Fruit fly (Drosophila melanogaster): ENCODE results near the gene Pomp.

Pomp gene

DNA sequence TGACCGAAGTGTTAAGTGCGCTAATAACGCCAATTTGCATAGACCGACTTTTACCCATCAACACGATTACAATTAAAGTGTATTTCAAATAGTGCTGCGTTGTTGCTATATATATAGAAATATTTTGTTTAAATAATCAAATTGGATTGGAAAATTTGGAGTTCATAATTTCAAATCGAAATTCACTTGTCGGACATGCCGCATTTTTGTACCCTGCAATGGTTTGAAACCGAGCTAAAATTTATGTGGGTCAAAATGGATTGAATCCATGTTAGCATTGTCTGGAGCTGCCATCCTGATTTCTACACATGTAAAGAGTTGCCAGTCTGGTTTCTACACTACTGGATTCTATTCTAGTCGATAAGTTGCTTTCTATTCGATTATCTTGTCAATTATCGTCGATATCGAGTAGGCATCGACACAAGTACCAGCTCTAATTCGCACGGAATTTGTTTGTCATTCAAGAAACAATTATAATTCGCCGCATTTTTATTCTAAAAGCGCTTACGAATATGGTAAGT lies at the start of gene Pomp (continued):
- no peak for TF ChIP-seq dm (GFP tag; optimal IDR thresholded peaks at IDR 0.05)
- peak; percentile 57 for TF ChIP-seq HmgD (GFP tag; optimal IDR thresholded peaks at IDR 0.05)
- peak in 1 of 2 experiments; percentile 58 for TF ChIP-seq insv (GFP tag; optimal IDR thresholded peaks at IDR 0.05)
- peak; percentile 80 for TF ChIP-seq CG7556 (GFP tag; optimal IDR thresholded peaks at IDR 0.05)
- peak; percentile 71 for TF ChIP-seq NfI (GFP tag; optimal IDR thresholded peaks at IDR 0.05)
- peak; percentile 41 for TF ChIP-seq CG7928 (GFP tag; optimal IDR thresholded peaks at IDR 0.05)
- peak; percentile 64 to 87 for TF ChIP-seq Hr51 (GFP tag; optimal IDR thresholded peaks at IDR 0.05)
- peak; percentile 84 for TF ChIP-seq CG10979 (tag; optimal IDR thresholded peaks at IDR 0.05)
- TF ChIP-seq Ptx1 (GFP tag; IDR thresholded peaks at IDR 0.05): peak; percentile 85
- TF ChIP-seq B-H2 (GFP tag; optimal IDR thresholded peaks at IDR 0.05): peak; percentile 49
- peak; percentile 70 for TF ChIP-seq kay (GFP tag; optimal IDR thresholded peaks at IDR 0.05)
- peak; percentile 98 for TF ChIP-seq D19B (GFP tag; optimal IDR thresholded peaks at IDR 0.05)
- peak; percentile 86 for TF ChIP-seq gcm (GFP tag; optimal IDR thresholded peaks at IDR 0.05)
- peak; percentile 78 for TF ChIP-seq Rx (GFP tag; IDR thresholded peaks at IDR 0.05)
- peak; percentile 84 for TF ChIP-seq ttk (GFP tag; IDR thresholded peaks at IDR 0.05)
- TF ChIP-seq CG18011 (GFP tag; optimal IDR thresholded peaks at IDR 0.05): peak; percentile 61
- TF ChIP-seq CG4617 (GFP tag; optimal IDR thresholded peaks at IDR 0.05; ENCODE audit: borderline replicate concordance): peak; percentile 60
- peak; percentile 66 for TF ChIP-seq CG3407 (GFP tag; optimal IDR thresholded peaks at IDR 0.05)
- TF ChIP-seq ap (GFP tag; IDR thresholded peaks at IDR 0.05): peak; percentile 54; the same call in 1 of the 2 replicates
- TF ChIP-seq lola (GFP tag; optimal IDR thresholded peaks at IDR 0.05): peak in 1 of 3 experiments; percentile 70
- TF ChIP-seq trh (GFP tag; optimal IDR thresholded peaks at IDR 0.05): peak; percentile 39
- peak; percentile 25 for TF ChIP-seq mirr (GFP tag; optimal IDR thresholded peaks at IDR 0.05)
- TF ChIP-seq CHES-1-like (GFP tag; optimal IDR thresholded peaks at IDR 0.05): peak; percentile 81
- TF ChIP-seq CG12104 (GFP tag; optimal IDR thresholded peaks at IDR 0.05): peak; percentile 70
- no peak for TF ChIP-seq NK7.1 (GFP tag; optimal IDR thresholded peaks at IDR 0.05)
- peak; percentile 93 for TF ChIP-seq lab (GFP tag; optimal IDR thresholded peaks at IDR 0.05)
- TF ChIP-seq ab (GFP tag; optimal IDR thresholded peaks at IDR 0.05): peak; percentile 41
- peak; percentile 83 for TF ChIP-seq gce (GFP tag; IDR thresholded peaks at IDR 0.05)
- peak; percentile 67 for TF ChIP-seq fd3F (GFP tag; optimal IDR thresholded peaks at IDR 0.05)
- no peak for TF ChIP-seq tll (GFP tag; optimal IDR thresholded peaks at IDR 0.05)
- TF ChIP-seq exex (tag; optimal IDR thresholded peaks at IDR 0.05): peak; percentile 60
- peak; percentile 60 for TF ChIP-seq kah (GFP tag; optimal IDR thresholded peaks at IDR 0.05)
- TF ChIP-seq caup (GFP tag; optimal IDR thresholded peaks at IDR 0.05; ENCODE audit: severe bottlenecking): peak; percentile 79
- TF ChIP-seq Chrac-16 (GFP tag; optimal IDR thresholded peaks at IDR 0.05): peak; percentile 79
- peak; percentile 46; the same call in 1 of the 2 replicates for TF ChIP-seq tna (GFP tag; IDR thresholded peaks at IDR 0.05; ENCODE audit: partially characterized antibody)
- peak; percentile 31 for TF ChIP-seq Ravus (GFP tag; IDR thresholded peaks at IDR 0.05)
- TF ChIP-seq Spps (tag; optimal IDR thresholded peaks at IDR 0.05): peak; percentile 73
- TF ChIP-seq Awh (GFP tag; IDR thresholded peaks at IDR 0.05): peak; percentile 79
- TF ChIP-seq CG2129 (GFP tag; IDR thresholded peaks at IDR 0.05; ENCODE audit: partially characterized antibody): peak; percentile 15; the same call in 1 of the 2 replicates
- peak; percentile 72 for TF ChIP-seq tup (GFP tag; optimal IDR thresholded peaks at IDR 0.05)
- TF ChIP-seq Lhr (GFP tag; optimal IDR thresholded peaks at IDR 0.05): peak; percentile 96
- TF ChIP-seq so (GFP tag; IDR thresholded peaks at IDR 0.05): peak; percentile 89
- TF ChIP-seq wek (GFP tag; optimal IDR thresholded peaks at IDR 0.05): peak; percentile 56
- TF ChIP-seq unpg (GFP tag; optimal IDR thresholded peaks at IDR 0.05): peak; percentile 91
- peak; percentile 78 for TF ChIP-seq CTCF (GFP tag; optimal IDR thresholded peaks at IDR 0.05)
- peak; percentile 99 for TF ChIP-seq Hr3 (GFP tag; optimal IDR thresholded peaks at IDR 0.05)
- peak; percentile 6 for TF ChIP-seq CG4328 (GFP tag; optimal IDR thresholded peaks at IDR 0.05)
- TF ChIP-seq Aef1 (GFP tag; IDR thresholded peaks at IDR 0.05): peak; percentile 81
- TF ChIP-seq CG18476 (GFP tag; optimal IDR thresholded peaks at IDR 0.05): peak; percentile 70
